Worm (Caenorhabditis elegans) whole organism, L2 larva: ENCODE measurements around the gene gck-4.

Source experiments
- C34F6.9 ChIP-seq: fragments of 150-350 bp; optimal IDR thresholded peaks from 2 replicates; lab custom pipeline; 2014; ENCODE audit warnings: missing biosample characterization, missing genetic modification characterization
- R02D3.7 ChIP-seq: fragments of 150-350 bp; optimal IDR thresholded peaks from 2 replicates; lab custom pipeline; 2014; ENCODE audit warnings: missing biosample characterization, missing genetic modification characterization
- Y55F3AM.14 ChIP-seq: fragments of 200-800 bp; sonication (Bioruptor generic); optimal IDR thresholded peaks from 2 replicates; lab custom pipeline; 2018; ENCODE audit warnings: mild to moderate bottlenecking, missing genetic modification characterization, missing compliant biosample characterization
- ZK546.5 ChIP-seq: sonication (generic microtip); optimal IDR thresholded peaks from 2 replicates; lab custom pipeline; 2017; ENCODE audit warnings: missing biosample characterization, missing genetic modification characterization
- alr-1 ChIP-seq: fragments of 150-350 bp; optimal IDR thresholded peaks from 2 replicates; lab custom pipeline; 2014; ENCODE audit warnings: missing biosample characterization, missing genetic modification characterization
- blmp-1 ChIP-seq: sonication (generic microtip); optimal IDR thresholded peaks from 2 replicates; lab custom pipeline; 2017; ENCODE audit warnings: missing genetic modification characterization, mild to moderate bottlenecking, missing compliant biosample characterization, antibody characterized with exemption, moderate library complexity; ENCODE audit not compliant: insufficient read depth
- ceh-82 ChIP-seq: fragments of 150-350 bp; optimal IDR thresholded peaks from 2 replicates; lab custom pipeline; 2014; ENCODE audit warnings: missing biosample characterization, missing genetic modification characterization
- crh-2 ChIP-seq: sonication (generic microtip); optimal IDR thresholded peaks from 2 replicates; lab custom pipeline; 2017; ENCODE audit warnings: missing biosample characterization, missing genetic modification characterization
- dmd-4 ChIP-seq: sonication (generic microtip); optimal IDR thresholded peaks from 2 replicates; lab custom pipeline; 2017; ENCODE audit warnings: missing biosample characterization, missing genetic modification characterization
- egl-27 ChIP-seq: sonication (generic microtip); optimal IDR thresholded peaks from 3 replicates; lab custom pipeline; 2017; ENCODE audit warnings: missing biosample characterization, missing genetic modification reagents, missing genetic modification characterization
- elt-1 ChIP-seq: fragments of 150-350 bp; optimal IDR thresholded peaks from 2 replicates; lab custom pipeline; 2014; ENCODE audit warnings: missing biosample characterization, missing genetic modification characterization
- fos-1 ChIP-seq: fragments of 150-350 bp; optimal IDR thresholded peaks from 2 replicates; lab custom pipeline; 2014; ENCODE audit warnings: missing biosample characterization, missing genetic modification characterization
- gmeb-1 ChIP-seq: fragments of 150-350 bp; optimal IDR thresholded peaks from 2 replicates; lab custom pipeline; 2014; ENCODE audit warnings: missing biosample characterization, missing genetic modification characterization
- lin-13 ChIP-seq: fragments of 150-350 bp; optimal IDR thresholded peaks from 2 replicates; lab custom pipeline; 2014; ENCODE audit warnings: missing biosample characterization, missing genetic modification reagents, missing genetic modification characterization
- lsy-2 ChIP-seq, 2 experiments: fragments of 150-350 bp in 1 of 2; sonication (generic microtip) in 1 of 2; optimal IDR thresholded peaks; 2 replicates each; lab custom pipeline; 2014 to 2017; ENCODE audit warnings: missing biosample characterization in 2 of 2, missing genetic modification characterization in 2 of 2
- mab-5 ChIP-seq: fragments of 150-350 bp; optimal IDR thresholded peaks from 2 replicates; lab custom pipeline; 2014; ENCODE audit warnings: missing biosample characterization, missing genetic modification characterization
- mbf-1 ChIP-seq: sonication (generic microtip); optimal IDR thresholded peaks from 2 replicates; lab custom pipeline; 2017; ENCODE audit warnings: missing biosample characterization, missing genetic modification characterization
- mdl-1 ChIP-seq, 2 experiments: fragments of 150-350 bp in 1 of 2; sonication (generic microtip) in 1 of 2; optimal IDR thresholded peaks; 2 replicates each; lab custom pipeline; 2017; ENCODE audit warnings: missing biosample characterization in 2 of 2, missing genetic modification characterization in 2 of 2
- nhr-10 ChIP-seq: sonication (generic microtip); optimal IDR thresholded peaks from 2 replicates; lab custom pipeline; 2017; ENCODE audit warnings: missing biosample characterization, missing genetic modification characterization
- nhr-11 ChIP-seq: fragments of 150-350 bp; optimal IDR thresholded peaks from 2 replicates; lab custom pipeline; 2014; ENCODE audit warnings: missing biosample characterization, missing genetic modification characterization
- nhr-12 ChIP-seq: fragments of 150-350 bp; optimal IDR thresholded peaks from 2 replicates; lab custom pipeline; 2014; ENCODE audit warnings: missing biosample characterization, missing genetic modification characterization
- nhr-129 ChIP-seq: fragments of 150-350 bp; optimal IDR thresholded peaks from 2 replicates; lab custom pipeline; 2014; ENCODE audit warnings: missing biosample characterization, missing genetic modification characterization
- nhr-21 ChIP-seq: fragments of 150-350 bp; optimal IDR thresholded peaks from 2 replicates; lab custom pipeline; 2014; ENCODE audit warnings: missing biosample characterization, missing genetic modification characterization
- nhr-23 ChIP-seq: fragments of 150-350 bp; optimal IDR thresholded peaks from 2 replicates; lab custom pipeline; 2014; ENCODE audit warnings: missing biosample characterization, missing genetic modification reagents, missing genetic modification characterization
- nhr-237 ChIP-seq: fragments of 150-350 bp; optimal IDR thresholded peaks from 2 replicates; lab custom pipeline; 2014; ENCODE audit warnings: missing biosample characterization, missing genetic modification characterization
- nhr-6 ChIP-seq: fragments of 150-350 bp; optimal IDR thresholded peaks from 2 replicates; lab custom pipeline; 2014; ENCODE audit warnings: missing biosample characterization, missing genetic modification characterization
- nhr-77 ChIP-seq: fragments of 150-350 bp; optimal IDR thresholded peaks from 2 replicates; lab custom pipeline; 2014; ENCODE audit warnings: missing biosample characterization, missing genetic modification characterization
- peb-1 ChIP-seq: fragments of 150-350 bp; optimal IDR thresholded peaks from 2 replicates; lab custom pipeline; 2014; ENCODE audit warnings: missing biosample characterization, missing genetic modification characterization
- sem-4 ChIP-seq: fragments of 150-350 bp; optimal IDR thresholded peaks from 2 replicates; lab custom pipeline; 2014; ENCODE audit warnings: missing biosample characterization, missing genetic modification reagents, missing genetic modification characterization
- skn-1 ChIP-seq: sonication (generic microtip); optimal IDR thresholded peaks from 2 replicates; lab custom pipeline; 2017; ENCODE audit warnings: missing biosample characterization, missing genetic modification characterization
- sma-9 ChIP-seq, 2 experiments: fragments of 150-350 bp in 1 of 2; sonication (generic microtip) in 1 of 2; optimal IDR thresholded peaks; 2 replicates each; lab custom pipeline; 2014 to 2016; ENCODE audit warnings: missing genetic modification characterization in 2 of 2, mild to moderate bottlenecking in 1 of 2, missing biosample characterization in 1 of 2, missing compliant biosample characterization in 1 of 2, missing genetic modification reagents in 1 of 2, moderate library complexity in 1 of 2
- snpc-4 ChIP-seq: fragments of 150-350 bp; optimal IDR thresholded peaks from 2 replicates; lab custom pipeline; 2014; ENCODE audit warnings: missing biosample characterization, missing genetic modification characterization
- unc-39 ChIP-seq: fragments of 150-350 bp; optimal IDR thresholded peaks from 2 replicates; lab custom pipeline; 2014; ENCODE audit warnings: missing biosample characterization, missing genetic modification characterization
- unc-55 ChIP-seq: fragments of 150-350 bp; sonication (generic microtip); optimal IDR thresholded peaks from 3 replicates; lab custom pipeline; 2014; ENCODE audit warnings: missing biosample characterization, missing genetic modification reagents, missing genetic modification characterization
- zag-1 ChIP-seq: fragments of 150-350 bp; optimal IDR thresholded peaks from 2 replicates; lab custom pipeline; 2014; ENCODE audit warnings: missing biosample characterization, missing genetic modification characterization
- ztf-1 ChIP-seq: fragments of 200-800 bp; sonication (Bioruptor generic); conservative IDR thresholded peaks from 2 replicates; pipeline ENCODE4 v1.3.6; 2022; ENCODE audit warnings: missing genetic modification characterization, missing compliant biosample characterization
- ztf-11 ChIP-seq: sonication (generic microtip); optimal IDR thresholded peaks from 2 replicates; lab custom pipeline; 2017; ENCODE audit warnings: missing biosample characterization, missing genetic modification characterization
- ztf-4 ChIP-seq: fragments of 150-350 bp; optimal IDR thresholded peaks from 2 replicates; lab custom pipeline; 2014; ENCODE audit warnings: missing biosample characterization, missing genetic modification characterization

Gene gck-4

DNA sequence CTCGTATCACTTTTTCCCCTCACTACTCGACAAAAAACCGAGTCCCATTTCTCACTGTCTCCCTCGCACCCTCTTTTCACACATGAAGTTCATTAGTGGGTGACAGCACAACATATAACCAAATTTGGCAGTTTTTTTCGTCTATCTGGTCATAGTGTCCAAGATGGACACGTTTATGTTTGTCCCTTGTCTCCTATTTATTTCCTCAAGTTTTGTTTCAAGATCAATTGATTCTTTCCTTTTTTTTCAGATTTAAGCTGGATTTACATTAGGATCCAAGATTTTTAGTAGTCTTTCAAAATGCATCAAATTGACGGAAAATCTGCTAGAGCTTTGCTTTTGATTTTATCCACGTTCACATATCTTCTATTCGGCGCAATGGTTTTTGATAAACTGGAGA, 37.4 kb upstream of the gck-4 start, which contains the start of gene twk-20:
Gene twk-20, plus strand, starts transcription at position 301 of the 400 bp plus-strand sequence.
- TF ChIP-seq gmeb-1 (no peak), mdl-1 (tag; optimal IDR thresholded peaks at IDR 0.05; lab: Kevin White, UChicago) (no peak), ztf-1 (GFP tag; lab: Robert Waterston, UW) (no peak), zag-1 (no peak), lin-13 (GFP tag; lab: Kevin White, UChicago) (no peak), crh-2 (tag; lab: Kevin White, UChicago) (no peak), nhr-10 (tag; lab: Kevin White, UChicago) (no peak), lsy-2 (tag; optimal IDR thresholded peaks at IDR 0.05; lab: Kevin White, UChicago) (no peak), nhr-21 (no peak), Y55F3AM.14 (GFP tag; lab: Kevin White, UChicago) (no peak), snpc-4 (tag; lab: Kevin White, UChicago) (no peak), egl-27 (tag; lab: Kevin White, UChicago) (no peak), mab-5 (no peak), nhr-23 (no peak), dmd-4 (tag; lab: Kevin White, UChicago) (no peak), elt-1 (tag; lab: Kevin White, UChicago) (no peak), ztf-4 (tag; lab: Kevin White, UChicago) (no peak), alr-1 (tag; lab: Kevin White, UChicago) (no peak), blmp-1 (tag; lab: Kevin White, UChicago) (no peak), ZK546.5 (tag; lab: Kevin White, UChicago) (no peak)

DNA sequence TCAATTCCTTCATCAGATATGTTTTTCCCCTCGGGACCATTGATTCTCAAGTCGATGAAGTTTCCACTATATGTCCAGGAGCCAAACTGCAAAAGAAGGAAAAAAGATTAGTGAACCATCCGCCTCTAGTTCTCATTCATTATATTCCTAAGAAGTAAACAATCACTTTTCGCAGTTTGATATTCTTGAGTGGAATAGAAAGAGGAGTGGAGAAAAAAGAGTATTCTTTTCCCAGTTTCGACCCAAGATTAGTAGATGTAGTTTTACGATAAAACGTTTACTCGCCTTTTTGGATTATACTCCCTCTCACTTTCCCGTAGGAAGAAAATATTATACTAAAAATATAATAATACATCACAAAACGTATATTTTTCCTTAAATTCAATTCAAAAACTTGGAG, 32.1 kb upstream of the gck-4 start:
- TF ChIP-seq fos-1 (tag; lab: Kevin White, UChicago), result no peak
- no peak for TF ChIP-seq nhr-11 (tag; lab: Kevin White, UChicago)
- no peak for TF ChIP-seq skn-1 (tag; lab: Kevin White, UChicago)
- no peak for TF ChIP-seq sem-4 (tag; lab: Kevin White, UChicago)
- no peak for TF ChIP-seq mdl-1 (tag; optimal IDR thresholded peaks at IDR 0.05; lab: Kevin White, UChicago)
- no peak for TF ChIP-seq C34F6.9 (tag; lab: Kevin White, UChicago)
- no peak for TF ChIP-seq nhr-129 (tag; lab: Kevin White, UChicago)
- TF ChIP-seq ztf-4 (tag; lab: Kevin White, UChicago), result no peak
- no peak for TF ChIP-seq unc-39 (tag; lab: Kevin White, UChicago)
- TF ChIP-seq mab-5, result peak; percentile 3
- TF ChIP-seq crh-2 (tag; lab: Kevin White, UChicago), result no peak
- TF ChIP-seq R02D3.7 (tag; lab: Kevin White, UChicago), result no peak
- TF ChIP-seq dmd-4 (tag; lab: Kevin White, UChicago), result no peak
- peak; percentile 82 for TF ChIP-seq unc-55
- no peak for TF ChIP-seq gmeb-1
- TF ChIP-seq lin-13 (GFP tag; lab: Kevin White, UChicago), result no peak

- TF ChIP-seq unc-55, result no peak
- no peak for TF ChIP-seq peb-1 (tag; lab: Kevin White, UChicago)
- no peak for TF ChIP-seq nhr-6
- no peak for TF ChIP-seq lin-13 (GFP tag; lab: Kevin White, UChicago)
- no peak for TF ChIP-seq nhr-237 (tag; lab: Kevin White, UChicago)
- TF ChIP-seq Y55F3AM.14 (GFP tag; lab: Kevin White, UChicago), result no peak
- no peak for TF ChIP-seq ztf-1 (GFP tag; lab: Robert Waterston, UW)
- TF ChIP-seq lsy-2 (tag; optimal IDR thresholded peaks at IDR 0.05; lab: Kevin White, UChicago), result no peak
- TF ChIP-seq blmp-1 (tag; lab: Kevin White, UChicago), result no peak
- no peak for TF ChIP-seq ceh-82 (tag; lab: Kevin White, UChicago)
- TF ChIP-seq skn-1 (tag; lab: Kevin White, UChicago), result no peak
- no peak for TF ChIP-seq gmeb-1
- TF ChIP-seq ztf-11 (tag; lab: Kevin White, UChicago), result no peak
- no peak for TF ChIP-seq C34F6.9 (tag; lab: Kevin White, UChicago)
- TF ChIP-seq mbf-1 (tag; lab: Kevin White, UChicago), result no peak
- TF ChIP-seq snpc-4 (tag; lab: Kevin White, UChicago), result no peak
- no peak for TF ChIP-seq ZK546.5 (tag; lab: Kevin White, UChicago)
- no peak for TF ChIP-seq alr-1 (tag; lab: Kevin White, UChicago)
These were observed 30.2 kb upstream of the gck-4 start, which contains the start of gene acr-9 for ce11 chrX:13646798-13647197. acr-9 (minus strand) TSS chrX:13646898.

- TF ChIP-seq nhr-129 (tag; lab: Kevin White, UChicago), result no peak
- TF ChIP-seq Y55F3AM.14 (GFP tag; lab: Kevin White, UChicago), result no peak
- TF ChIP-seq nhr-77 (tag; lab: Kevin White, UChicago), result no peak
- no peak for TF ChIP-seq ztf-1 (GFP tag; lab: Robert Waterston, UW)
- TF ChIP-seq peb-1 (tag; lab: Kevin White, UChicago), result no peak
- no peak for TF ChIP-seq elt-1 (tag; lab: Kevin White, UChicago)
- TF ChIP-seq nhr-12 (tag; lab: Kevin White, UChicago), result no peak
- TF ChIP-seq sma-9 (GFP tag; optimal IDR thresholded peaks at IDR 0.05; lab: Kevin White, UChicago), result no peak
- TF ChIP-seq sma-9 (tag; optimal IDR thresholded peaks at IDR 0.05; lab: Kevin White, UChicago), result no peak
- no peak for TF ChIP-seq nhr-21
- no peak for TF ChIP-seq ztf-11 (tag; lab: Kevin White, UChicago)
- no peak for TF ChIP-seq nhr-11 (tag; lab: Kevin White, UChicago)
These were observed 29.7 kb upstream of the gck-4 start, which contains the start of gene C40C9.3 for ce11 chrX:13647305-13647704. C40C9.3 (plus strand) TSS chrX:13647605.
